Worm (Caenorhabditis elegans) whole organism, late embryonic: Measurements from ENCODE around the gene npr-12.

Source experiments
- C08G9.2 ChIP-seq: sonication (generic microtip); optimal IDR thresholded peaks from 2 replicates; lab custom pipeline; 2016; ENCODE audit warnings: mild to moderate bottlenecking, missing genetic modification characterization, moderate library complexity, missing compliant biosample characterization
- K02D7.2 ChIP-seq: sonication (generic microtip); optimal IDR thresholded peaks from 2 replicates; lab custom pipeline; 2017; ENCODE audit warnings: mild to moderate bottlenecking, missing genetic modification characterization, missing compliant biosample characterization
- ama-1 ChIP-seq: fragments of 150-350 bp; optimal IDR thresholded peaks from 2 replicates; lab custom pipeline; 2014
- ceh-18 ChIP-seq: sonication (generic microtip); optimal IDR thresholded peaks from 2 replicates; lab custom pipeline; 2016; ENCODE audit warnings: missing genetic modification characterization, missing compliant biosample characterization
- ceh-19 ChIP-seq: fragments of 200-800 bp; sonication (Bioruptor generic); optimal IDR thresholded peaks from 2 replicates; lab custom pipeline; 2018; ENCODE audit warnings: mild to moderate bottlenecking, missing genetic modification characterization, missing compliant biosample characterization
- ceh-2 ChIP-seq: sonication (generic microtip); optimal IDR thresholded peaks from 2 replicates; lab custom pipeline; 2016; ENCODE audit warnings: missing genotype, missing genetic modification characterization, missing compliant biosample characterization
- ceh-31 ChIP-seq: sonication (generic microtip); optimal IDR thresholded peaks from 2 replicates; lab custom pipeline; 2016; ENCODE audit warnings: missing genetic modification characterization, missing compliant biosample characterization
- ceh-48 ChIP-seq: sonication (generic microtip); optimal IDR thresholded peaks from 2 replicates; lab custom pipeline; 2016; ENCODE audit warnings: missing genetic modification characterization, inconsistent platforms, missing compliant biosample characterization
- che-1 ChIP-seq: sonication (generic microtip); optimal IDR thresholded peaks from 2 replicates; lab custom pipeline; 2016; ENCODE audit warnings: mild to moderate bottlenecking, missing genetic modification characterization, missing compliant biosample characterization
- dmd-4 ChIP-seq: sonication (generic microtip); optimal IDR thresholded peaks from 2 replicates; lab custom pipeline; 2016; ENCODE audit warnings: borderline replicate concordance, missing genetic modification characterization, missing compliant biosample characterization
- elt-2 ChIP-seq: sonication (generic microtip); optimal IDR thresholded peaks from 2 replicates; lab custom pipeline; 2016; ENCODE audit warnings: missing genetic modification reagents, missing genetic modification characterization, missing compliant biosample characterization
- elt-4 ChIP-seq: sonication (generic microtip); optimal IDR thresholded peaks from 2 replicates; lab custom pipeline; 2016; ENCODE audit warnings: missing genetic modification characterization, missing compliant biosample characterization
- ets-4 ChIP-seq: sonication (generic microtip); optimal IDR thresholded peaks from 2 replicates; lab custom pipeline; 2016; ENCODE audit warnings: missing genetic modification characterization, missing compliant biosample characterization
- eyg-1 ChIP-seq: sonication (generic microtip); optimal IDR thresholded peaks from 2 replicates; lab custom pipeline; 2016; ENCODE audit warnings: missing genotype, missing genetic modification characterization, missing compliant biosample characterization
- gmeb-2 ChIP-seq: sonication (generic microtip); optimal IDR thresholded peaks from 2 replicates; lab custom pipeline; 2016; ENCODE audit warnings: missing genetic modification characterization, inconsistent platforms, missing compliant biosample characterization
- hlh-15 ChIP-seq: sonication (generic microtip); optimal IDR thresholded peaks from 2 replicates; lab custom pipeline; 2016; ENCODE audit warnings: missing genetic modification characterization, missing compliant biosample characterization
- hlh-30 ChIP-seq: sonication (generic microtip); optimal IDR thresholded peaks from 2 replicates; lab custom pipeline; 2017; ENCODE audit warnings: antibody characterized with exemption, missing genetic modification characterization, missing compliant biosample characterization; ENCODE audit not compliant: insufficient read depth
- hlh-6 ChIP-seq: sonication (generic microtip); optimal IDR thresholded peaks from 2 replicates; lab custom pipeline; 2016; ENCODE audit warnings: missing genotype, missing genetic modification characterization, missing compliant biosample characterization
- hlh-8 ChIP-seq: sonication (generic microtip); optimal IDR thresholded peaks from 2 replicates; lab custom pipeline; 2016; ENCODE audit warnings: missing genotype, missing genetic modification characterization, missing compliant biosample characterization
- lim-6 ChIP-seq: sonication (generic microtip); optimal IDR thresholded peaks from 2 replicates; lab custom pipeline; 2016; ENCODE audit warnings: missing genetic modification characterization, missing compliant biosample characterization
- madf-2 ChIP-seq: sonication (generic microtip); optimal IDR thresholded peaks from 2 replicates; lab custom pipeline; 2017; ENCODE audit warnings: missing genetic modification characterization, missing compliant biosample characterization
- mec-3 ChIP-seq: sonication (generic microtip); optimal IDR thresholded peaks from 2 replicates; lab custom pipeline; 2016; ENCODE audit warnings: borderline replicate concordance, missing genetic modification characterization, missing compliant biosample characterization
- nfya-1 ChIP-seq: sonication (generic microtip); optimal IDR thresholded peaks from 2 replicates; lab custom pipeline; 2017; ENCODE audit warnings: missing genetic modification characterization, mild to moderate bottlenecking, missing compliant biosample characterization, antibody characterized with exemption, moderate library complexity
- nhr-232 ChIP-seq: sonication (generic microtip); optimal IDR thresholded peaks from 2 replicates; lab custom pipeline; 2016; ENCODE audit warnings: missing genetic modification characterization, missing compliant biosample characterization
- npax-4 ChIP-seq: sonication (generic microtip); optimal IDR thresholded peaks from 2 replicates; lab custom pipeline; 2016; ENCODE audit warnings: missing genetic modification characterization, missing compliant biosample characterization
- odd-2 ChIP-seq: sonication (generic microtip); optimal IDR thresholded peaks from 2 replicates; lab custom pipeline; 2017; ENCODE audit warnings: antibody characterized with exemption, mild to moderate bottlenecking, missing genetic modification characterization, missing compliant biosample characterization
- pat-9 ChIP-seq: fragments of 200-800 bp; sonication (Bioruptor generic); optimal IDR thresholded peaks from 2 replicates; lab custom pipeline; 2018; ENCODE audit warnings: mild to moderate bottlenecking, missing genetic modification characterization, moderate library complexity, missing compliant biosample characterization
- pax-1 ChIP-seq: fragments of 150-350 bp; optimal IDR thresholded peaks from 2 replicates; lab custom pipeline; 2014; ENCODE audit warnings: missing biosample characterization, missing genetic modification characterization
- pha-2 ChIP-seq: sonication (generic microtip); optimal IDR thresholded peaks from 2 replicates; lab custom pipeline; 2017; ENCODE audit warnings: mild to moderate bottlenecking, missing genetic modification characterization, missing compliant biosample characterization
- pha-4 ChIP-seq: fragments of 150-350 bp; optimal IDR thresholded peaks from 2 replicates; lab custom pipeline; 2018; ENCODE audit warnings: missing biosample characterization, missing genetic modification reagents, missing genetic modification characterization
- pqm-1 ChIP-seq: sonication (generic microtip); optimal IDR thresholded peaks from 2 replicates; lab custom pipeline; 2016; ENCODE audit warnings: missing genetic modification characterization, missing compliant biosample characterization
- pros-1 ChIP-seq: fragments of 150-350 bp; optimal IDR thresholded peaks from 2 replicates; lab custom pipeline; 2014; ENCODE audit warnings: missing biosample characterization, missing genetic modification reagents, missing genetic modification characterization
- rnt-1 ChIP-seq: sonication (generic microtip); optimal IDR thresholded peaks from 2 replicates; lab custom pipeline; 2016; ENCODE audit warnings: missing genetic modification characterization, missing compliant biosample characterization
- syd-9 ChIP-seq: sonication (generic microtip); optimal IDR thresholded peaks from 2 replicates; lab custom pipeline; 2016; ENCODE audit warnings: mild to moderate bottlenecking, missing genetic modification characterization, moderate library complexity, missing compliant biosample characterization
- tbx-2 ChIP-seq: sonication (generic microtip); optimal IDR thresholded peaks from 2 replicates; lab custom pipeline; 2016; ENCODE audit warnings: missing genetic modification characterization, missing compliant biosample characterization
- tbx-7 ChIP-seq: sonication (generic microtip); optimal IDR thresholded peaks from 2 replicates; lab custom pipeline; 2016; ENCODE audit warnings: missing genotype, missing genetic modification characterization, missing compliant biosample characterization
- unc-3 ChIP-seq, 2 experiments: fragments of 200-800 bp in 1 of 2; sonication (Bioruptor generic) in 1 of 2; sonication (generic microtip) in 1 of 2; conservative IDR thresholded peaks in 1 of 2; optimal IDR thresholded peaks in 1 of 2; 2 replicates each; pipeline versions ENCODE4 v1.3.6 to Lab custom; 2016 to 2022; ENCODE audit warnings: missing compliant biosample characterization in 2 of 2, missing genetic modification characterization in 2 of 2, missing genetic modification reagents in 1 of 2
- unc-86 ChIP-seq: sonication (generic microtip); optimal IDR thresholded peaks from 2 replicates; lab custom pipeline; 2016; ENCODE audit warnings: missing genetic modification characterization, missing compliant biosample characterization
- zip-5 ChIP-seq: sonication (generic microtip); optimal IDR thresholded peaks from 2 replicates; lab custom pipeline; 2016; ENCODE audit warnings: missing genetic modification characterization, missing compliant biosample characterization

Gene npr-12

DNA sequence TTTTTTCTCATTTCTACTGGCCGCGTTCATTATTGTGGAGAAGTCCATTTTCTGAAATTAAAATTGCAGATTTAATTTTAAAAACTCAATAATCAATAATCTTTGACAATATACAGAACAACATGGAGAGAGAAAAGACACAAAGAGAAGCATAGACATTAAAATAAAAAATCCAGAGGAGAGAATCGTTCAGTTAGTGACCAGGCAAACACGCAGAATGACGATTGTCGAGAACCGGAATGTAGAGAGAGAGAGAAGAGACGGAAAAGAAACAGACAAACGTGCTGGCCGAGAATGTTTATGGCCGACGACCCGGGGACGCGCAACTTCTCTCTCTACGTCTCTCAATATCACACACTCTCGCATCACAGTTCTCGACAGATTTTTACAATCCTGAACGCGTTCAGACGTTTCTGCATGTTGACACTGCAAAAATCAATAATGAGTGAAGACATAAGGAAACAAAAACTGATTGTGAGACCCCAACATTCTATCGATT, 49.8 kb downstream of the npr-12 start, which contains the start of the genes T05A12.3 and T05A12.4:
T05A12.3 (minus strand) TSS at position 51 of the 499 bp plus-strand sequence.
T05A12.4 (plus strand) TSS at position 348 of the 499 bp plus-strand sequence.
- TF ChIP-seq pha-2 (tag; lab: Kevin White, UChicago) (no peak), K02D7.2 (no peak), unc-3 (GFP tag; conservative IDR thresholded peaks at IDR 0.05; lab: Robert Waterston, UW) (no peak), unc-3 (tag; optimal IDR thresholded peaks at IDR 0.05; lab: Kevin White, UChicago) (no peak), lim-6 (peak; percentile 40), che-1 (tag; lab: Kevin White, UChicago) (no peak), ceh-31 (peak; percentile 89), hlh-6 (tag; lab: Kevin White, UChicago) (no peak), pat-9 (no peak), eyg-1 (tag; lab: Kevin White, UChicago) (no peak), nfya-1 (tag; lab: Kevin White, UChicago) (peak; percentile 54), tbx-2 (tag; lab: Kevin White, UChicago) (peak; percentile 40), C08G9.2 (peak; percentile 58), pros-1 (tag; lab: Kevin White, UChicago) (no peak), rnt-1 (tag; lab: Kevin White, UChicago) (peak; percentile 40), ets-4 (tag; lab: Kevin White, UChicago) (peak; percentile 62), ceh-2 (peak; percentile 42)

DNA sequence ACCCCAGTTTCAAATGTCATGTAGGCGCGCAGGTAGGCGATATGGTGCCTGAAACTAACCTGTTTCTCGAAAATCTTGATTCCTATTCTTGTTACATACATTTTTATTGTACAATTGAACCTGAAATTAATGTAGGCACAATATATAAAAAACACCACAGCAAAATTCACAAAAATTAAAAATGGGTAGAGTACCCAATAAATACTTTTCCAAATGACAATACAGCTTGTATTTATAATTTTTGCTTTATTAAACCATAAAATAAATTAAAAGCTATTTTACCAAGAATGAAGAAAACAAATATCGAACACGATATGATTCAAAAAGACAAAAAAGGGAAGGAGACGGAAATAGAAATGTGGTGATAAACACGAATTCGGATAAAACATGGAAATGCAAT, 54.1 kb downstream of the npr-12 start, which contains the start of gene tre-2:
tre-2 (minus strand) TSS at position 101 of the 400 bp plus-strand sequence.
- TF ChIP-seq hlh-15 (tag; lab: Kevin White, UChicago) (no peak), tbx-7 (tag; lab: Kevin White, UChicago) (no peak), zip-5 (tag; lab: Kevin White, UChicago) (no peak), pha-4 (no peak), nhr-232 (tag; lab: Kevin White, UChicago) (no peak), elt-4 (no peak), eyg-1 (tag; lab: Kevin White, UChicago) (no peak), ama-1 (no peak), syd-9 (tag; lab: Kevin White, UChicago) (no peak), mec-3 (tag; lab: Kevin White, UChicago) (no peak), madf-2 (tag; lab: Kevin White, UChicago) (no peak)

DNA sequence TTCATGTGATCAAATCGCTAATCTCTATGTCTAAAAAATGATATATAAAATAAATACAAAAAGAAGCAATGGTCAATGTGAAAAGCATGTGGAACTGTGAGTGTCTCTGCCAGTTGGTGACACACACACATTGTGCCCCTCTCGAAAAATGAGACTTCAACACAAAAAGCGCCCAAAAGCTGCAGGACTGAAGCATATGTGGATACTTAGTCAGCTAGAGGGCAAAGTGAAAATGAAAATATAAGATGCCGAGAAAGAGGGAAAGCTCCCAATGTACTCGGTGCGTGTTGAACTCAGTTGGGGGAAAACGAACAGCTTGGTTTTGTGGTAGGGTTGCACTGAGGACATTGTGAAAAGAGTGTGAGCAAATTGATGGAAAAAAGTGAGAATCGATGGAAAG, 56.3 kb downstream of the npr-12 start:
- peak; percentile 41 for TF ChIP-seq ceh-31
- no peak for TF ChIP-seq zip-5 (tag; lab: Kevin White, UChicago)
- peak; percentile 10 for TF ChIP-seq tbx-2 (tag; lab: Kevin White, UChicago)
- peak; percentile 58 for TF ChIP-seq ceh-18
- TF ChIP-seq, all 69 proteins: peak for 3

DNA sequence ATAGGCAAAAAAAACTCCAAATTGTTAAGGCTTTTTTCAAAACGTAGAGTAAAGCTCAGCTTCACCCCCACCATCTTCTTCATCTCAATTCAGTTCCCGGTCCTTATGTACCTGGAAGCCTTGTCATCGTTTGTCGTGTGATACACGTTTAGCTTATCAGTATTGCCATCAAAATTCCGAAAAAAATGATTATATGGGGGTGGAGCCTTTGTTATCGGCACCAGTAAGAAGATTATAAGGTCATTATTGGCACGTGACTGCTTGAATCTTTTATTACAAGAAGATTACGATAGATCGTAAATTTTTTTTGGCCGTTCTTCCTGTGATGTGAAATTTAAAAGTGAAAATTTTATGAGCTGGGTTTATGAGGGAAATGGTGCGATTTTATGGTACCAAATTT, 57.0 kb downstream of the npr-12 start:
- TF ChIP-seq rnt-1 (tag; lab: Kevin White, UChicago) (no peak), madf-2 (tag; lab: Kevin White, UChicago) (no peak), elt-4 (no peak), elt-2 (tag; lab: Kevin White, UChicago) (peak; percentile 13), hlh-8 (tag; lab: Kevin White, UChicago) (no peak), npax-4 (tag; lab: Kevin White, UChicago) (no peak)
- TF ChIP-seq, all 69 proteins: peak for 1

DNA sequence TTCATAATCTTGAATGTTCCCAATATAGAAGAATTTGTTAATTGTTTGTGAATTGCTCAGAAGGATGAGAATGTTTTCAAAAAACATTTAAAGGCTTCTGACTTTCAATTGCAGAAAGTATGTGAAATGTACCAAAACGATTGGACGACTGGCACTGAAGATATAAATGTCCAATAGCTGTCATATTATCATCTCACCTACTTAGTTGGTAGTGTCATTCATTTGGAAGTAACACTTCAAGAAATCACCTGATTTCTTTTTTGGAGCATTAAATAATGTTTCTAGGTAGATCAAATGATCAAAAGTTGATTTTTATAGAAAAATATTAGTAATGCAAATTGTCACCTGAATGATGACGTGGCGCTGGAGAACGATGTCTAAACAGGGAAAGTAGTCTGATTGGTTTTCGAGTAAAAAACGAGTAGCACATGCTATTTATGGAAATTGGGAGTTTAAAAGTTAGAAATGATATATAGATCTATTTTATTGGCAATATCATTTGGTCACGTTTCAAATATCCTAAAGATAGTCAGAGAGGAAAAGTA, 57.7 kb downstream of the npr-12 start:
- TF ChIP-seq nhr-232 (tag; lab: Kevin White, UChicago) (no peak), pqm-1 (tag; lab: Kevin White, UChicago) (no peak), npax-4 (tag; lab: Kevin White, UChicago) (no peak), hlh-30 (tag; lab: Kevin White, UChicago) (no peak), gmeb-2 (tag; lab: Kevin White, UChicago) (no peak), unc-86 (tag; lab: Kevin White, UChicago) (no peak), pax-1 (tag; lab: Kevin White, UChicago) (no peak), ceh-48 (tag; lab: Kevin White, UChicago) (no peak), ceh-31 (no peak), ama-1 (no peak), syd-9 (tag; lab: Kevin White, UChicago) (no peak), ets-4 (tag; lab: Kevin White, UChicago) (no peak), eyg-1 (tag; lab: Kevin White, UChicago) (no peak), odd-2 (tag; lab: Kevin White, UChicago) (no peak), ceh-19 (GFP tag; lab: Kevin White, UChicago) (no peak), hlh-6 (tag; lab: Kevin White, UChicago) (no peak), dmd-4 (tag; lab: Kevin White, UChicago) (no peak)
- TF ChIP-seq, all 69 proteins: peak for 0
